Fruit fly (Drosophila melanogaster) whole organism, embryonic: Measurements from ENCODE around the gene CG6420.

Experiments used
- Asciz ChIP-seq: fragments of 200-800 bp; sonication (Bioruptor generic); optimal IDR thresholded peaks from 2 replicates; lab custom pipeline; 2017; ENCODE audit warnings: missing biosample characterization, mild to moderate bottlenecking, missing genetic modification characterization, missing genetic modification reagents
- CG10147 ChIP-seq: fragments of 200-800 bp; sonication (Bioruptor generic); optimal IDR thresholded peaks from 2 replicates; lab custom pipeline; 2019; ENCODE audit warnings: missing biosample characterization, mild to moderate bottlenecking, missing genetic modification characterization, moderate library complexity
- CG10543 ChIP-seq: fragments of 200-800 bp; sonication (Bioruptor generic); optimal IDR thresholded peaks from 3 replicates; lab custom pipeline; 2017; ENCODE audit warnings: missing biosample characterization, mild to moderate bottlenecking, missing genetic modification characterization, moderate library complexity
- CG10565 ChIP-seq: fragments of 200-800 bp; sonication (Bioruptor generic); optimal IDR thresholded peaks from 3 replicates; lab custom pipeline; 2016; ENCODE audit warnings: missing biosample characterization, mild to moderate bottlenecking, missing genetic modification characterization
- CG11456 ChIP-seq: fragments of 200-800 bp; sonication (Bioruptor generic); IDR thresholded peaks from 3 replicates; pipeline ENCODE4 v1.3.6; 2022; ENCODE audit warnings: missing biosample characterization, missing genetic modification characterization
- CG17186 ChIP-seq: fragments of 200-800 bp; sonication (Bioruptor generic); optimal IDR thresholded peaks from 3 replicates; lab custom pipeline; 2017; ENCODE audit warnings: missing biosample characterization, missing genetic modification reagents, missing genetic modification characterization
- CG17328 ChIP-seq: fragments of 200-800 bp; sonication (Bioruptor generic); IDR thresholded peaks from 2 replicates; pipeline ENCODE4 v1.3.6; 2022; ENCODE audit warnings: missing biosample characterization, missing genetic modification characterization
- CG17568 ChIP-seq: fragments of 200-800 bp; sonication (Bioruptor generic); optimal IDR thresholded peaks from 2 replicates; lab custom pipeline; 2018; ENCODE audit warnings: missing biosample characterization, mild to moderate bottlenecking, missing genetic modification characterization, moderate library complexity
- CG18476 ChIP-seq: fragments of 200-800 bp; sonication (Bioruptor generic); optimal IDR thresholded peaks from 2 replicates; lab custom pipeline; 2016; ENCODE audit warnings: missing biosample characterization, mild to moderate bottlenecking, missing genetic modification characterization
- CG2889 ChIP-seq: fragments of 200-800 bp; sonication (Bioruptor generic); IDR thresholded peaks from 3 replicates; pipeline ENCODE4 v1.3.6; 2022; ENCODE audit warnings: missing biosample characterization, missing genetic modification characterization
- CG31224 ChIP-seq: fragments of 200-800 bp; sonication (Bioruptor generic); IDR thresholded peaks from 2 replicates; pipeline ENCODE4 v1.3.6; 2022; ENCODE audit warnings: missing biosample characterization, missing genetic modification characterization
- CG31441 ChIP-seq: fragments of 200-800 bp; sonication (Bioruptor generic); IDR thresholded peaks from 2 replicates; pipeline ENCODE4 v1.3.6; 2022; ENCODE audit warnings: missing biosample characterization, missing genetic modification characterization
- CG4404 ChIP-seq: fragments of 200-800 bp; sonication (Bioruptor generic); IDR thresholded peaks from 2 replicates; pipeline ENCODE4 v1.3.6; 2022; ENCODE audit warnings: missing biosample characterization, missing genetic modification characterization
- CG4424 ChIP-seq: fragments of 200-800 bp; sonication (Bioruptor generic); optimal IDR thresholded peaks from 3 replicates; lab custom pipeline; 2016; ENCODE audit warnings: missing biosample characterization, missing genetic modification characterization
- CG4707 ChIP-seq: fragments of 200-800 bp; sonication (Bioruptor generic); optimal IDR thresholded peaks from 2 replicates; lab custom pipeline; 2018; ENCODE audit warnings: missing biosample characterization, mild to moderate bottlenecking, missing genetic modification characterization, moderate library complexity
- CG6683 ChIP-seq: fragments of 200-800 bp; sonication (Bioruptor generic); optimal IDR thresholded peaks from 2 replicates; lab custom pipeline; 2017; ENCODE audit warnings: missing biosample characterization, mild to moderate bottlenecking, missing genetic modification characterization, missing genetic modification reagents
- CG6813 ChIP-seq: fragments of 200-800 bp; sonication (Bioruptor generic); optimal IDR thresholded peaks from 2 replicates; lab custom pipeline; 2017; ENCODE audit warnings: missing biosample characterization, missing genetic modification characterization, mild to moderate bottlenecking, moderate library complexity, missing genetic modification reagents
- CG7556 ChIP-seq: fragments of 200-800 bp; sonication (Bioruptor generic); optimal IDR thresholded peaks from 2 replicates; lab custom pipeline; 2017; ENCODE audit warnings: missing biosample characterization, mild to moderate bottlenecking, missing genetic modification characterization
- CG7987 ChIP-seq: fragments of 200-800 bp; sonication (Bioruptor generic); optimal IDR thresholded peaks from 2 replicates; lab custom pipeline; 2018; ENCODE audit warnings: missing biosample characterization, mild to moderate bottlenecking, missing genetic modification characterization, moderate library complexity
- D19A ChIP-seq: fragments of 200-800 bp; optimal IDR thresholded peaks from 3 replicates; lab custom pipeline; 2019; ENCODE audit warnings: missing biosample characterization, mild to moderate bottlenecking, missing genetic modification characterization, moderate library complexity
- Eip74EF ChIP-seq, 2 experiments: fragments of 200-800 bp in 1 of 2; fragments of >200 bp in 1 of 2; sonication (Bioruptor generic) in 1 of 2; optimal IDR thresholded peaks; 2 replicates each; lab custom pipeline; 2017 to 2019; ENCODE audit warnings: missing biosample characterization in 2 of 2, missing genetic modification characterization in 2 of 2, mild to moderate bottlenecking in 1 of 2, moderate library complexity in 1 of 2
- Gsc ChIP-seq: fragments of 200-800 bp; sonication (Bioruptor generic); IDR thresholded peaks from 2 replicates; pipeline ENCODE4 v1.3.6; 2022; ENCODE audit warnings: missing biosample characterization, missing genetic modification characterization
- H15 ChIP-seq: fragments of 200-800 bp; sonication (Bioruptor generic); IDR thresholded peaks from 3 replicates; pipeline ENCODE4 v1.3.6; 2022; ENCODE audit warnings: missing biosample characterization, missing genetic modification characterization
- Hand ChIP-seq: fragments of 200-800 bp; sonication (Bioruptor generic); optimal IDR thresholded peaks from 2 replicates; lab custom pipeline; 2017; ENCODE audit warnings: mild to moderate bottlenecking, missing biosample characterization, missing genetic modification reagents, missing genetic modification characterization
- Hsf ChIP-seq: fragments of 200-800 bp; sonication (Bioruptor generic); optimal IDR thresholded peaks from 3 replicates; lab custom pipeline; 2016; ENCODE audit warnings: missing biosample characterization, missing genetic modification characterization
- MBD-R2 ChIP-seq: fragments of 200-800 bp; sonication (Bioruptor generic); IDR thresholded peaks from 2 replicates; pipeline ENCODE4 v1.3.6; 2022; ENCODE audit warnings: missing biosample characterization, missing genetic modification characterization
- NK7.1 ChIP-seq: fragments of 200-800 bp; sonication (Bioruptor generic); optimal IDR thresholded peaks from 3 replicates; lab custom pipeline; 2016; ENCODE audit warnings: missing biosample characterization, missing genetic modification characterization
- Sox102F ChIP-seq: fragments of 200-800 bp; sonication (Bioruptor generic); optimal IDR thresholded peaks from 2 replicates; lab custom pipeline; 2018; ENCODE audit warnings: missing biosample characterization, mild to moderate bottlenecking, missing genetic modification characterization, moderate library complexity
- Ssrp ChIP-seq: fragments of 200-800 bp; sonication (Bioruptor generic); optimal IDR thresholded peaks from 2 replicates; lab custom pipeline; 2018; ENCODE audit warnings: missing biosample characterization, mild to moderate bottlenecking, missing genetic modification characterization, moderate library complexity
- amos ChIP-seq: fragments of 200-800 bp; sonication (Bioruptor generic); IDR thresholded peaks from 2 replicates; pipeline ENCODE4 v1.3.6; 2022; ENCODE audit warnings: missing biosample characterization, missing genetic modification characterization; ENCODE audit not compliant: partially characterized antibody
- chm ChIP-seq: fragments of 200-800 bp; sonication (Bioruptor generic); IDR thresholded peaks from 2 replicates; pipeline ENCODE4 v1.3.6; 2022; ENCODE audit warnings: missing biosample characterization, missing genetic modification characterization
- ci ChIP-seq: fragments of 200-800 bp; sonication (Bioruptor generic); IDR thresholded peaks from 3 replicates; pipeline ENCODE4 v1.3.6; 2022; ENCODE audit warnings: missing biosample characterization, missing genetic modification characterization
- dan ChIP-seq: fragments of 200-800 bp; sonication (Bioruptor generic); IDR thresholded peaks from 2 replicates; pipeline ENCODE4 v1.3.6; 2022; ENCODE audit warnings: missing biosample characterization, missing genetic modification characterization
- dmrt99B ChIP-seq: fragments of 200-800 bp; sonication (Bioruptor generic); optimal IDR thresholded peaks from 2 replicates; lab custom pipeline; 2018; ENCODE audit warnings: missing biosample characterization, mild to moderate bottlenecking, missing genetic modification characterization, moderate library complexity
- fd102C ChIP-seq: fragments of 200-800 bp; sonication (Bioruptor generic); optimal IDR thresholded peaks from 2 replicates; lab custom pipeline; 2018; ENCODE audit warnings: missing biosample characterization, mild to moderate bottlenecking, missing genetic modification characterization, moderate library complexity
- gcm ChIP-seq: fragments of 200-800 bp; sonication (Bioruptor generic); optimal IDR thresholded peaks from 2 replicates; lab custom pipeline; 2019; ENCODE audit warnings: missing biosample characterization, mild to moderate bottlenecking, missing genetic modification characterization, moderate library complexity
- gem ChIP-seq: fragments of 200-800 bp; sonication (Bioruptor generic); optimal IDR thresholded peaks from 2 replicates; lab custom pipeline; 2019; ENCODE audit warnings: missing biosample characterization, mild to moderate bottlenecking, missing genetic modification characterization, moderate library complexity
- gro ChIP-seq: fragments of 200-800 bp; sonication (Bioruptor generic); optimal IDR thresholded peaks from 2 replicates; lab custom pipeline; 2016; ENCODE audit warnings: missing biosample characterization, missing genetic modification characterization
- ham ChIP-seq: fragments of 200-800 bp; sonication (Bioruptor generic); IDR thresholded peaks from 2 replicates; pipeline ENCODE4 v1.3.6; 2022; ENCODE audit warnings: missing biosample characterization, missing genetic modification characterization
- jing ChIP-seq: fragments of 200-800 bp; sonication (Bioruptor generic); optimal IDR thresholded peaks from 2 replicates; lab custom pipeline; 2018; ENCODE audit warnings: missing biosample characterization, mild to moderate bottlenecking, missing genetic modification characterization
- kni ChIP-seq: fragments of 200-800 bp; sonication (Bioruptor generic); optimal IDR thresholded peaks from 3 replicates; lab custom pipeline; 2017; ENCODE audit warnings: mild to moderate bottlenecking, missing biosample characterization, missing genetic modification reagents, missing genetic modification characterization
- lab ChIP-seq: fragments of 200-800 bp; sonication (Bioruptor generic); optimal IDR thresholded peaks from 3 replicates; lab custom pipeline; 2017; ENCODE audit warnings: missing biosample characterization, missing genetic modification characterization, mild to moderate bottlenecking, moderate library complexity, missing genetic modification reagents
- lilli ChIP-seq: fragments of 200-800 bp; sonication (Bioruptor generic); optimal IDR thresholded peaks from 3 replicates; lab custom pipeline; 2016; ENCODE audit warnings: missing biosample characterization, missing genetic modification characterization
- mirr ChIP-seq: fragments of 200-800 bp; sonication (Bioruptor generic); optimal IDR thresholded peaks from 3 replicates; lab custom pipeline; 2018; ENCODE audit warnings: missing biosample characterization, mild to moderate bottlenecking, missing genetic modification characterization
- nmo ChIP-seq: fragments of 200-800 bp; sonication (Bioruptor generic); optimal IDR thresholded peaks from 2 replicates; lab custom pipeline; 2018; ENCODE audit warnings: missing biosample characterization, mild to moderate bottlenecking, missing genetic modification characterization, moderate library complexity
- ranshi ChIP-seq: fragments of 200-800 bp; sonication (Bioruptor generic); IDR thresholded peaks from 2 replicates; pipeline ENCODE4 v1.3.6; 2022; ENCODE audit warnings: missing biosample characterization, missing genetic modification characterization
- row ChIP-seq: fragments of 200-800 bp; sonication (Bioruptor generic); IDR thresholded peaks from 3 replicates; pipeline ENCODE4 v1.3.6; 2022; ENCODE audit warnings: missing biosample characterization, missing genetic modification characterization
- sens ChIP-seq: fragments of 200-800 bp; sonication (Bioruptor generic); peaks from one replicate; lab custom pipeline; 2016; ENCODE audit warnings: missing biosample characterization, missing genetic modification characterization
- shn ChIP-seq: fragments of 200-800 bp; sonication (Bioruptor generic); optimal IDR thresholded peaks from 3 replicates; lab custom pipeline; 2016; ENCODE audit warnings: missing biosample characterization, missing genetic modification characterization
- tgo ChIP-seq: fragments of 200-800 bp; sonication (Bioruptor generic); IDR thresholded peaks from 3 replicates; pipeline ENCODE4 v1.3.6; 2022; ENCODE audit warnings: missing biosample characterization, missing genetic modification characterization

CG6420 gene

DNA sequence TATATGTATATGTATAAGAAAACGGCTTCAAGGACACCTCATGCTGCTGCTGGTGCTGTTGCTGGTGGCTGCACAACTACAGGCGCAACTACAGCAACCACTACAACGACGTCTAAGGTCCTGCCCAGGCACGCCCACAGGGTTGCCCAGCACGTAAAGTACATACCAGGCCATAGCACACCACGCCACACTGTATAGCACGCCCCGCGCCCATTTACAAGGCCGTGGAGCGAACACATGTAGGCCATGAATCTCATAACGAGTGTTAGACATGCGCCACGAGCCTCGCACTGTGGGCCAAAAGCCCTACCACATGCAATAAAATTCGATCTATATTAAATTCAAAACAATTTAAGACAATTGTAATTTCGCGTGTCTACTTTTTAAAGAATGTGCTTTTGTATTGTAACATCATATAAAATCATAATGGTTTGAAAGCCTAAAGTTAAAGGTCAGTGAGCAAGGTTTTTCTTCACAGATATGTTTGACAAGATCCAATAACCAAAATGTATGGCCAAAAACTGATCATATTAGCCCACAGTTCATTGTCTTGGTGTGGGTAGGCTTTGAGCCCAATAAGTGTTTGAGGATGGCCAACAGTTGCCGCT, 53.4 kb downstream of the CG6420 start (continued):
- TF ChIP-seq ranshi (GFP tag; lab: Robert Waterston, UW): no peak
- TF ChIP-seq CG17186 (GFP tag; lab: Kevin White, UChicago): no peak
- no peak for TF ChIP-seq Ssrp (tag; lab: Kevin White, UChicago)
- no peak for TF ChIP-seq CG31441 (GFP tag; lab: Robert Waterston, UW)
- peak; percentile 27 for TF ChIP-seq CG10147 (GFP tag; lab: Kevin White, UChicago)
- no peak for TF ChIP-seq CG17568 (GFP tag; lab: Kevin White, UChicago)
- no peak for TF ChIP-seq Hsf (GFP tag; lab: Kevin White, UChicago)
- TF ChIP-seq kni (GFP tag; lab: Kevin White, UChicago): no peak
- TF ChIP-seq CG18476 (GFP tag; lab: Kevin White, UChicago): no peak
- TF ChIP-seq gem (tag; lab: Kevin White, UChicago): peak; percentile 41
- TF ChIP-seq Asciz (GFP tag; lab: Kevin White, UChicago): no peak
- TF ChIP-seq shn (GFP tag; lab: Kevin White, UChicago): no peak
- TF ChIP-seq amos (GFP tag; lab: Robert Waterston, UW): no peak
- no peak for TF ChIP-seq lilli (GFP tag; lab: Kevin White, UChicago)
- TF ChIP-seq mirr (GFP tag; lab: Kevin White, UChicago): peak; percentile 37
- no peak for TF ChIP-seq CG4707 (GFP tag; lab: Kevin White, UChicago)
- no peak for TF ChIP-seq H15 (GFP tag; lab: Robert Waterston, UW)
- peak; percentile 55 for TF ChIP-seq CG7556 (GFP tag; lab: Kevin White, UChicago)
- TF ChIP-seq CG4404 (GFP tag; lab: Robert Waterston, UW): no peak
- peak; percentile 3 for TF ChIP-seq gro (GFP tag; lab: Kevin White, UChicago)
- no peak for TF ChIP-seq ham
- TF ChIP-seq CG17328: no peak
- TF ChIP-seq MBD-R2 (GFP tag; lab: Robert Waterston, UW): no peak
- TF ChIP-seq NK7.1 (GFP tag; lab: Kevin White, UChicago): no peak
- no peak for TF ChIP-seq Gsc (GFP tag; lab: Robert Waterston, UW)
- no peak for TF ChIP-seq CG11456 (GFP tag; lab: Robert Waterston, UW)
- TF ChIP-seq Hand (GFP tag; lab: Kevin White, UChicago): peak; percentile 27
- TF ChIP-seq CG6813 (GFP tag; lab: Kevin White, UChicago): no peak
- TF ChIP-seq dmrt99B (tag; lab: Kevin White, UChicago): peak; percentile 37
- no peak for TF ChIP-seq dan (GFP tag; lab: Robert Waterston, UW)
- no peak for TF ChIP-seq D19A (tag; lab: Kevin White, UChicago)
- no peak for TF ChIP-seq CG31224 (GFP tag; lab: Robert Waterston, UW)
- TF ChIP-seq lab (GFP tag; lab: Kevin White, UChicago): peak; percentile 60
- TF ChIP-seq fd102C: no peak
- TF ChIP-seq CG10565 (GFP tag; lab: Kevin White, UChicago): no peak
- 0 out of 3 replicates have a peak, but pooled peaks have one; percentile 30 for TF ChIP-seq row (GFP tag; lab: Robert Waterston, UW)
- no peak for TF ChIP-seq Sox102F (GFP tag; lab: Kevin White, UChicago)
- no peak for TF ChIP-seq tgo (GFP tag; lab: Robert Waterston, UW)
- TF ChIP-seq CG4424: no peak
- TF ChIP-seq jing (GFP tag; lab: Kevin White, UChicago): no peak
- TF ChIP-seq gcm (GFP tag; lab: Kevin White, UChicago): no peak
- TF ChIP-seq CG2889: no peak
- peak; percentile 14 for TF ChIP-seq CG10543 (GFP tag; lab: Kevin White, UChicago)
- TF ChIP-seq CG7987 (GFP tag; lab: Kevin White, UChicago): no peak
- peak; percentile 68 for TF ChIP-seq sens (GFP tag; lab: Kevin White, UChicago)
- no peak for TF ChIP-seq CG6683 (GFP tag; lab: Kevin White, UChicago)
- TF ChIP-seq nmo: peak; percentile 16
- TF ChIP-seq Eip74EF (GFP tag; optimal IDR thresholded peaks at IDR 0.05; lab: Kevin White, UChicago): no peak
- TF ChIP-seq ci (GFP tag; lab: Robert Waterston, UW): no peak
- no peak for TF ChIP-seq chm (GFP tag; lab: Robert Waterston, UW)
